Worm (Caenorhabditis elegans) whole organism, midembryonic: ENCODE data around the gene vhp-1.

Experiments
- T22C8.4 ChIP-seq: fragments of 200-800 bp; sonication (Bioruptor generic); IDR thresholded peaks from 2 replicates; pipeline ENCODE4 v1.3.6; 2022; ENCODE audit warnings: missing genetic modification characterization, missing compliant biosample characterization
- cog-1 ChIP-seq: sonication (generic microtip); optimal IDR thresholded peaks from 2 replicates; lab custom pipeline; 2016; ENCODE audit warnings: missing genetic modification characterization, missing compliant biosample characterization
- flt-1 ChIP-seq: fragments of 200-800 bp; sonication (Bioruptor generic); IDR thresholded peaks from 2 replicates; pipeline ENCODE4 v1.3.6; 2022; ENCODE audit warnings: missing genetic modification characterization, missing compliant biosample characterization
- klf-2 ChIP-seq: fragments of 200-800 bp; sonication (Bioruptor generic); conservative IDR thresholded peaks from 2 replicates; pipeline ENCODE4 v1.3.6; 2022; ENCODE audit warnings: missing genetic modification reagents, missing genetic modification characterization, missing compliant biosample characterization
- med-1 ChIP-seq: sonication (generic microtip); optimal IDR thresholded peaks from 2 replicates; lab custom pipeline; 2017; ENCODE audit warnings: missing genetic modification characterization, mild to moderate bottlenecking, missing compliant biosample characterization, antibody characterized with exemption, missing genetic modification reagents; ENCODE audit not compliant: insufficient read depth
- ref-1 ChIP-seq: fragments of 200-800 bp; sonication (Bioruptor generic); conservative IDR thresholded peaks from 2 replicates; pipeline ENCODE4 v1.3.6; 2022; ENCODE audit warnings: missing genetic modification reagents, missing genetic modification characterization, missing compliant biosample characterization
- tab-1 ChIP-seq: fragments of 200-800 bp; sonication (Bioruptor generic); IDR thresholded peaks from 2 replicates; pipeline ENCODE4 v1.3.6; 2022; ENCODE audit warnings: missing genetic modification characterization, missing compliant biosample characterization
- ztf-23 ChIP-seq: fragments of 200-800 bp; sonication (Bioruptor generic); IDR thresholded peaks from 2 replicates; pipeline ENCODE4 v1.3.6; 2022; ENCODE audit warnings: missing genetic modification reagents, missing genetic modification characterization, missing compliant biosample characterization
- ztf-29 ChIP-seq: fragments of 200-800 bp; sonication (Bioruptor generic); IDR thresholded peaks from 2 replicates; pipeline ENCODE4 v1.3.6; 2022; ENCODE audit warnings: missing genetic modification reagents, missing genetic modification characterization, missing compliant biosample characterization

The vhp-1 gene

ce11 chrII:5322732-5323326, at the start of gene vhp-1:
vhp-1 (plus strand) TSS chrII:5323276.
- no peak for TF ChIP-seq cog-1
- no peak for TF ChIP-seq flt-1 (GFP tag; lab: Robert Waterston, UW)
- no peak for TF ChIP-seq med-1 (GFP tag; lab: Kevin White, UChicago)
- no peak for TF ChIP-seq tab-1 (GFP tag; lab: Robert Waterston, UW)
- no peak for TF ChIP-seq ztf-23 (GFP tag; lab: Robert Waterston, UW)
- TF ChIP-seq T22C8.4, result no peak
- TF ChIP-seq ref-1 (GFP tag; lab: Robert Waterston, UW), result no peak
- TF ChIP-seq klf-2 (GFP tag; lab: Robert Waterston, UW), result no peak
- TF ChIP-seq ztf-29, result no peak

- TF ChIP-seq cog-1 (no peak), med-1 (GFP tag; lab: Kevin White, UChicago) (no peak), ztf-29 (no peak), ref-1 (GFP tag; lab: Robert Waterston, UW) (no peak), T22C8.4 (no peak), ztf-23 (GFP tag; lab: Robert Waterston, UW) (no peak)
These were observed 46.3 kb upstream of the vhp-1 start for ce11 chrII:5276736-5277135.

ce11 chrII:5277780-5278179, 45.3 kb upstream of the vhp-1 start:
- TF ChIP-seq ztf-29 (no peak), flt-1 (GFP tag; lab: Robert Waterston, UW) (no peak), T22C8.4 (no peak), med-1 (GFP tag; lab: Kevin White, UChicago) (no peak), tab-1 (GFP tag; lab: Robert Waterston, UW) (no peak), klf-2 (GFP tag; lab: Robert Waterston, UW) (no peak), ztf-23 (GFP tag; lab: Robert Waterston, UW) (no peak), cog-1 (no peak), ref-1 (GFP tag; lab: Robert Waterston, UW) (no peak)

- no peak for TF ChIP-seq ref-1 (GFP tag; lab: Robert Waterston, UW)
- TF ChIP-seq ztf-23 (GFP tag; lab: Robert Waterston, UW), result no peak
- TF ChIP-seq T22C8.4, result no peak
- no peak for TF ChIP-seq ztf-29
- no peak for TF ChIP-seq flt-1 (GFP tag; lab: Robert Waterston, UW)
- no peak for TF ChIP-seq klf-2 (GFP tag; lab: Robert Waterston, UW)
- no peak for TF ChIP-seq tab-1 (GFP tag; lab: Robert Waterston, UW)
- no peak for TF ChIP-seq med-1 (GFP tag; lab: Kevin White, UChicago)
- no peak for TF ChIP-seq cog-1
These were observed 41.9 kb upstream of the vhp-1 start for ce11 chrII:5281137-5281536.

ce11 chrII:5282192-5282591, 40.9 kb upstream of the vhp-1 start, which contains the start of gene pmt-1:
pmt-1 (minus strand) TSS chrII:5282523.
- TF ChIP-seq ref-1 (GFP tag; lab: Robert Waterston, UW) (no peak), ztf-23 (GFP tag; lab: Robert Waterston, UW) (no peak), flt-1 (GFP tag; lab: Robert Waterston, UW) (no peak), med-1 (GFP tag; lab: Kevin White, UChicago) (no peak), tab-1 (GFP tag; lab: Robert Waterston, UW) (no peak), klf-2 (GFP tag; lab: Robert Waterston, UW) (no peak), cog-1 (no peak), ztf-29 (no peak), T22C8.4 (no peak)

- TF ChIP-seq ref-1 (GFP tag; lab: Robert Waterston, UW) (no peak), ztf-29 (no peak), med-1 (GFP tag; lab: Kevin White, UChicago) (no peak), klf-2 (GFP tag; lab: Robert Waterston, UW) (no peak), tab-1 (GFP tag; lab: Robert Waterston, UW) (no peak), T22C8.4 (no peak), cog-1 (no peak), ztf-23 (GFP tag; lab: Robert Waterston, UW) (no peak), flt-1 (GFP tag; lab: Robert Waterston, UW) (no peak)
These were observed 40.3 kb upstream of the vhp-1 start for ce11 chrII:5282740-5283281.

- TF ChIP-seq flt-1 (GFP tag; lab: Robert Waterston, UW) (no peak), klf-2 (GFP tag; lab: Robert Waterston, UW) (no peak), med-1 (GFP tag; lab: Kevin White, UChicago) (no peak), ref-1 (GFP tag; lab: Robert Waterston, UW) (no peak), ztf-29 (no peak), cog-1 (no peak), ztf-23 (GFP tag; lab: Robert Waterston, UW) (no peak), T22C8.4 (no peak), tab-1 (GFP tag; lab: Robert Waterston, UW) (no peak)
These were observed 38.0 kb upstream of the vhp-1 start, which contains the start of gene gur-5 for ce11 chrII:5285029-5285428. gur-5 (plus strand) TSS chrII:5285329.

- TF ChIP-seq ref-1 (GFP tag; lab: Robert Waterston, UW) (no peak), tab-1 (GFP tag; lab: Robert Waterston, UW) (no peak), T22C8.4 (no peak), cog-1 (no peak), ztf-23 (GFP tag; lab: Robert Waterston, UW) (no peak), med-1 (GFP tag; lab: Kevin White, UChicago) (no peak), flt-1 (GFP tag; lab: Robert Waterston, UW) (no peak)
These were observed 33.9 kb upstream of the vhp-1 start, which contains the start of gene ZK622.5 for ce11 chrII:5289142-5289541. ZK622.5 (plus strand) TSS chrII:5289442.

ce11 chrII:5291051-5291450, 32.0 kb upstream of the vhp-1 start:
- TF ChIP-seq ztf-29, result no peak
- TF ChIP-seq med-1 (GFP tag; lab: Kevin White, UChicago), result no peak
- no peak for TF ChIP-seq klf-2 (GFP tag; lab: Robert Waterston, UW)
- TF ChIP-seq flt-1 (GFP tag; lab: Robert Waterston, UW), result no peak
- no peak for TF ChIP-seq ztf-23 (GFP tag; lab: Robert Waterston, UW)
- TF ChIP-seq cog-1, result no peak
- no peak for TF ChIP-seq tab-1 (GFP tag; lab: Robert Waterston, UW)
- no peak for TF ChIP-seq ref-1 (GFP tag; lab: Robert Waterston, UW)
- no peak for TF ChIP-seq T22C8.4
